Worm (Caenorhabditis elegans): ENCODE data around the gene ZK632.10.

ZK632.10 gene

DNA sequence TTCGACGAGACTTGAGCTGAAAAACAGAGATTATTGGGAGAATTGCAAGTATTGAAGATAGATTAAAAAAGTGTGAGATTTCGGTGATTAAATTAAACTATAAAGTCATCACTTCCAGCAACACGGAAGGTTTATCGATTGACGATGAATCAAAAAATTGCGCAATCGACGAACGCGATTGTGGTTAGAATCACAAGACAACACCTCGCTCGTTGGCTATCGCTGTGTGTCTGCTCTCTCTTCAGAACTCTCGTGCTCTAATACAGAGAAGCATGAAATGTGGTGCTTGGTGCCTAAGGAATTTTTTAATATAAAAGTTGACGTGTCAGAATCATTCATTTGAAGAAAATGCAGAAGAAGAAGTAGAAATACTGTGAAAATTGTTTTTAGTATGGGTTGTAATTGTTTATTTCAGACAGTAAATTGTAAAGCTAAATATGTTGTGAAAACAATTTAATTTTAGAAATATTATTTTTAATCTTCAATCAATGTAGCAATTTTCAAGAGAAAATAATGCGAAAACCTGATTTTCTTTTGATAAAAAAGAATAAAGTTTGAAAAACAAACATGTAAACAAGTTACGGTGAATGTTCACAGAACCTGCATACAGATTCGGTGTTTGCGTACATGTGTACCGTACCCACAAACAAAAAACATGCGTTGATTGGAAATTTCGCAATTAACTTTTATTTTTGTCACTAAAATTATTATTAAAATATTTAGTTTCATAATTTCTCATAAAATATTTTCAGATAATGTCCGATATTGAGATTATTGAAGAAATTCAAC is at the start of gene ZK632.10, which contains the start of gene ZK632.11:
TSS of gene ZK632.10 (minus strand) at position 560 of the 789 bp plus-strand sequence.
TSS of gene ZK632.11 (plus strand) at position 753 of the 789 bp plus-strand sequence.
- no peak for TF ChIP-seq dao-5 (tag; optimal IDR thresholded peaks at IDR 0.05)
- TF ChIP-seq W03F9.2 (tag; optimal IDR thresholded peaks at IDR 0.05), result peak; percentile 85

DNA sequence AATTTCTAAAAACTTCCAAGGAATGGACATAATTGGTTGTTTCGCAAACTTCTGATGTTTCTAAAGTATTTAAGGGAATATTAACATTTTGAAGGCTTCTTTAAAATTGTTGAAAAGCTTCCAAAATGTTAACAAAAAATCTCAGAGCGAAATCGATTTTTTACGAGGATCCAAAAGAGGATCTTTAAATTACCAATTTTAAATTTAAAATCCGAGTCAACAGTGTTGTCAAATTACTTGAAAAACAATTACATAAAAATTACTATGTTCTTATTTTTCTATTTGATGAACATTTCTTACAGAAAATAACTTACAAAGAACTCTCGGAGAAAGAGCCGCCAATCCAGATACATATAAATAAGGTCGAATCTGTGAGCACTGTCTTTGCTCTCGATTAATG is 49.4 kb upstream of the ZK632.10 start, which contains the start of gene ZK757.10:
TSS of gene ZK757.10 (plus strand) at position 301 of the 400 bp plus-strand sequence.
- TF ChIP-seq dao-5 (tag; optimal IDR thresholded peaks at IDR 0.05) (no peak), W03F9.2 (tag; optimal IDR thresholded peaks at IDR 0.05) (no peak), him-1 (tag; optimal IDR thresholded peaks at IDR 0.05) (no peak)

DNA sequence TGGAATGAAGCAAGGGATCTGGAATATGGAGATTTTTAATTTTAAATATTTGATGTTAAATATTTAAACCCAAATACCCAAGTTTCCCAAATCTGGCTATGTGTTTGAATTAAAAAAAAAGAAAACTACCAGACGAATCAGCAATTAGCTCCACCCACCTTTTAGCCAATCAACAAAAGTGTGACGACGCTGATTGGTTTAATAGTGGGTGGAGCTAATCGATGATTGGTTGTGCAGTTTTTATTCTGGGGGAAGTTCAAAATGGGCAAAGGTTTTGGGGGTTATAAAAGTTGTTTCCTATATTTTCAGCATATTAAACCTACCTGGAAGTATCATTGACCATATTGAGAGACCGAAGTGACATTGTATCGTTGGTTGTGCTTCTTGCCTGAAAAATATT is 47.0 kb upstream of the ZK632.10 start:
- TF ChIP-seq W03F9.2 (tag; optimal IDR thresholded peaks at IDR 0.05), result no peak
- TF ChIP-seq dao-5 (tag; optimal IDR thresholded peaks at IDR 0.05), result no peak
- TF ChIP-seq him-1 (tag; optimal IDR thresholded peaks at IDR 0.05), result no peak

- TF ChIP-seq him-1 (tag; optimal IDR thresholded peaks at IDR 0.05) (no peak), dao-5 (tag; optimal IDR thresholded peaks at IDR 0.05) (no peak), W03F9.2 (tag; optimal IDR thresholded peaks at IDR 0.05) (no peak)
These were observed 43.5 kb upstream of the ZK632.10 start, which contains the start of gene ZK757.1 for ce11 chrIII:9871032-9871431. Gene ZK757.1, minus strand, starts transcription at chrIII:9871132.

- TF ChIP-seq dao-5 (tag; optimal IDR thresholded peaks at IDR 0.05) (no peak), W03F9.2 (tag; optimal IDR thresholded peaks at IDR 0.05) (peak; percentile 65)
These were observed 40.4 kb upstream of the ZK632.10 start, which contains the start of gene dhhc-4 for ce11 chrIII:9867780-9868503. Gene dhhc-4, minus strand, starts transcription at chrIII:9867792.

ce11 chrIII:9867352-9867751 is 39.8 kb upstream of the ZK632.10 start:
- TF ChIP-seq him-1 (tag; optimal IDR thresholded peaks at IDR 0.05) (no peak), W03F9.2 (tag; optimal IDR thresholded peaks at IDR 0.05) (no peak), dao-5 (tag; optimal IDR thresholded peaks at IDR 0.05) (no peak)

ce11 chrIII:9862469-9862868 is 34.9 kb upstream of the ZK632.10 start:
- no peak for TF ChIP-seq dao-5 (tag; optimal IDR thresholded peaks at IDR 0.05)
- TF ChIP-seq him-1 (tag; optimal IDR thresholded peaks at IDR 0.05), result no peak
- TF ChIP-seq W03F9.2 (tag; optimal IDR thresholded peaks at IDR 0.05), result no peak

- TF ChIP-seq him-1 (tag; optimal IDR thresholded peaks at IDR 0.05) (peak; percentile 50), W03F9.2 (tag; optimal IDR thresholded peaks at IDR 0.05) (no peak), dao-5 (tag; optimal IDR thresholded peaks at IDR 0.05) (peak; percentile 28)
These were observed 34.2 kb upstream of the ZK632.10 start for ce11 chrIII:9861470-9862342.

- TF ChIP-seq W03F9.2 (tag; optimal IDR thresholded peaks at IDR 0.05), result no peak
- TF ChIP-seq dao-5 (tag; optimal IDR thresholded peaks at IDR 0.05), result no peak
- TF ChIP-seq him-1 (tag; optimal IDR thresholded peaks at IDR 0.05), result no peak
These were observed 32.8 kb upstream of the ZK632.10 start, which contains the start of gene twk-48 for ce11 chrIII:9860201-9860780. Gene twk-48, plus strand, starts transcription at chrIII:9860730.

- TF ChIP-seq W03F9.2 (tag; optimal IDR thresholded peaks at IDR 0.05) (no peak), him-1 (tag; optimal IDR thresholded peaks at IDR 0.05) (no peak)
These were observed 31.7 kb upstream of the ZK632.10 start, which contains the start of gene gpdh-2 for ce11 chrIII:9859133-9859775. Gene gpdh-2, minus strand, starts transcription at chrIII:9859183.

ce11 chrIII:9858061-9858460 is 30.5 kb upstream of the ZK632.10 start:
- TF ChIP-seq him-1 (tag; optimal IDR thresholded peaks at IDR 0.05) (no peak), W03F9.2 (tag; optimal IDR thresholded peaks at IDR 0.05) (no peak), dao-5 (tag; optimal IDR thresholded peaks at IDR 0.05) (no peak)

DNA sequence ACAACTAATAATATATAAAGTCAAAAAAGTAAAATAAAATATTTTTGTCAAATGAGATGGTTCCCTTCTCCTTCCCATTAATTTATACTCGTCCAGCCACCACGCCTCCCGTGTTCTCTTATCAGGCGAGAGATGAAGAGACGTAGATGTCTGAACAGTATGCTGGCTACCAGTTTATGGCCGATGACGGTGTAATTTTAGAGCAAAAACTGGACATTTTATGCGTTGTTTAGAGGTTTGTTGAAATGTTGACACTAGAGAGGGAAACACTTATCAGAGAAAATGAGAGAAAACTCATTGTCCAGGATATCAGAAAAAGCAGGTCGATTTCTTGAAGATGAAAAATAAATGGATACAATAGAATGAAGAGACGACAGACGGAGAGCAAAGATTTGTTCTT is 29.6 kb upstream of the ZK632.10 start:
- no peak for TF ChIP-seq him-1 (tag; optimal IDR thresholded peaks at IDR 0.05)
- no peak for TF ChIP-seq W03F9.2 (tag; optimal IDR thresholded peaks at IDR 0.05)
- TF ChIP-seq dao-5 (tag; optimal IDR thresholded peaks at IDR 0.05), result no peak
